Fruit fly (Drosophila melanogaster) whole organism, prepupa: ENCODE data around the gene IntS14.

Source experiments
- CG15336 ChIP-seq: fragments of 200-800 bp; sonication (Bioruptor generic); IDR thresholded peaks from 2 replicates; pipeline ENCODE4 v1.3.6; 2022; ENCODE audit warnings: missing biosample characterization, missing genetic modification characterization
- CG16779 ChIP-seq: fragments of 200-800 bp; sonication (Bioruptor generic); optimal IDR thresholded peaks from 3 replicates; lab custom pipeline; 2017; ENCODE audit warnings: missing biosample characterization, mild to moderate bottlenecking, missing genetic modification characterization
- CG31627 ChIP-seq: fragments of 200-800 bp; sonication (Bioruptor generic); optimal IDR thresholded peaks from 3 replicates; lab custom pipeline; 2016; ENCODE audit warnings: missing biosample characterization, missing genetic modification characterization
- CG7368 ChIP-seq: fragments of 200-800 bp; sonication (Bioruptor generic); optimal IDR thresholded peaks from 3 replicates; lab custom pipeline; 2016; ENCODE audit warnings: missing biosample characterization, missing genetic modification characterization
- CG8119 ChIP-seq: fragments of 200-800 bp; sonication (Bioruptor generic); IDR thresholded peaks from 3 replicates; pipeline ENCODE4 v1.3.6; 2022; ENCODE audit warnings: missing biosample characterization, missing genetic modification characterization
- Ets96B ChIP-seq: fragments of 200-800 bp; optimal IDR thresholded peaks from 2 replicates; lab custom pipeline; 2019; ENCODE audit warnings: missing biosample characterization, mild to moderate bottlenecking, missing genetic modification characterization, moderate library complexity
- fkh ChIP-seq: fragments of 200-800 bp; sonication (Bioruptor generic); optimal IDR thresholded peaks from 3 replicates; lab custom pipeline; 2017; ENCODE audit warnings: missing biosample characterization, mild to moderate bottlenecking, missing genetic modification characterization, moderate library complexity

dm6 chr2L:1120206-1120902 lies 43.9 kb upstream of the IntS14 start:
- no peak for TF ChIP-seq CG16779 (tag; lab: Kevin White, UChicago)
- no peak for TF ChIP-seq CG7368
- TF ChIP-seq fkh (GFP tag; lab: Kevin White, UChicago): no peak
- no peak for TF ChIP-seq Ets96B (tag; lab: Kevin White, UChicago)
- TF ChIP-seq CG31627: no peak
- TF ChIP-seq CG15336 (GFP tag; lab: Robert Waterston, UW): no peak
- TF ChIP-seq CG8119 (GFP tag; lab: Robert Waterston, UW): no peak
